Fruit fly (Drosophila melanogaster): ENCODE results near the gene CG12379.
A peak's percentile ranks its signal among the peaks of the same experiment; 100 is the strongest.

The CG12379 gene

DNA sequence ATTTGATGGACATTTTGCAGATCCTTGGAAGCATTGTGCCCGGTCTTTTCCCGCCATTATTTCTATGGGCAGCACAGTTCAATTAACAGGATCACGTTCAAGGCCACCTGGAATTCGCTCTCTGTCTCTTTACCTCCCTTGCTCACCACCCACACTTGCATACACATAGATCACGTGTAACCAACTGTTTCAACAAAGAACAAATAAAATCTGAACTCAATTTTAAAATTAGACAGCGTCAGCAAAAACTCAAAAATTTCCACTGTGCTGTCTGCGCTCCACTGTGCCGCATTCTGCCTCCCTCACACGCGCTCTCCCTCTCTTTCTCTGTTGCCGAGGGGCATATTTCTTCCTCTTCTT is 24.2 kb downstream of the CG12379 start:
- TF ChIP-seq tj (GFP tag; optimal IDR thresholded peaks at IDR 0.05): peak; percentile 90
- TF ChIP-seq CG1620 (GFP tag; optimal IDR thresholded peaks at IDR 0.05): no peak
- no peak for TF ChIP-seq CG5204 (GFP tag; optimal IDR thresholded peaks at IDR 0.05)
- TF ChIP-seq toe (GFP tag; optimal IDR thresholded peaks at IDR 0.05): no peak
- TF ChIP-seq Crg-1 (GFP tag; optimal IDR thresholded peaks at IDR 0.05): no peak
- TF ChIP-seq CG12768 (GFP tag; optimal IDR thresholded peaks at IDR 0.05): no peak
- TF ChIP-seq Clk (GFP tag; optimal IDR thresholded peaks at IDR 0.05): no peak
- TF ChIP-seq ovo (GFP tag; optimal IDR thresholded peaks at IDR 0.05): no peak

DNA sequence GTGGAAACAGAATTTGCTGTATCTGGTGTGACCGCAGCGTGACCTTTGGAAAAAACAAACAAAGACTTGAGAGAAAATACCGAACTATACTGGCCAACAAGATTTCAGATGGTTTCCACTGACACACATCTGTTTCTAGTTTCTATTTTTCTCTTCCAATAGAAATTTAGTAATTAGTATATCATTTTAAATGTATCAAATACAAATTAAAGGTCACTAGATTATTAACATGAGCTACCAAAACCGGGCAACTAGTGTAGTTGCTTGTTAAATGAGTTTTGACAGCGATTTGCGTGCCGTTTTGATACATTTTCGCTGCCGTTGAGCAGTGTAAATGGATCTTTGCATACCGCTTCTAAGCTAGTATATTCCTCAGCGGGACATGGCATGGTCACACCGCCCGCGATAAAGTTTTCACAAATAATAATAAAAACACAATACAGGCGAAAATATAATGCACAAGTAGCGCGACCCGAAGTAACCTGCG is 30.0 kb downstream of the CG12379 start, which contains the start of the genes Pis and Hap40:
TSS of gene Pis (minus strand) at position 51 of the 487 bp plus-strand sequence.
TSS of gene Hap40 (plus strand) at position 406 of the 487 bp plus-strand sequence.
- TF ChIP-seq pad (GFP tag; optimal IDR thresholded peaks at IDR 0.05) (peak; percentile 58), toe (GFP tag; optimal IDR thresholded peaks at IDR 0.05) (peak; percentile 72), Hr96 (GFP tag; optimal IDR thresholded peaks at IDR 0.05) (no peak), cnc (optimal IDR thresholded peaks at IDR 0.05) (no peak), CG1620 (GFP tag; optimal IDR thresholded peaks at IDR 0.05) (peak; percentile 70), CG7101 (tag; optimal IDR thresholded peaks at IDR 0.05) (peak; percentile 73), CG14711 (tag; optimal IDR thresholded peaks at IDR 0.05) (peak; percentile 60), ovo (GFP tag; optimal IDR thresholded peaks at IDR 0.05) (no peak), CG7045 (GFP tag; optimal IDR thresholded peaks at IDR 0.05) (peak; percentile 53), bab1 (GFP tag; optimal IDR thresholded peaks at IDR 0.05) (peak; percentile 55), Crg-1 (GFP tag; optimal IDR thresholded peaks at IDR 0.05) (peak; percentile 61), CG11617 (GFP tag; optimal IDR thresholded peaks at IDR 0.05) (peak; percentile 66), Mnt (GFP tag; optimal IDR thresholded peaks at IDR 0.05) (peak; percentile 71), CG33017 (tag; optimal IDR thresholded peaks at IDR 0.05) (no peak), CG5204 (GFP tag; optimal IDR thresholded peaks at IDR 0.05) (no peak), kay (GFP tag; ENCODE audit: borderline replicate concordance) (no peak), cic (GFP tag; optimal IDR thresholded peaks at IDR 0.05) (no peak), tj (GFP tag; optimal IDR thresholded peaks at IDR 0.05) (peak; percentile 47), CG12768 (GFP tag; optimal IDR thresholded peaks at IDR 0.05) (peak; percentile 10), Clk (GFP tag; optimal IDR thresholded peaks at IDR 0.05) (no peak)

DNA sequence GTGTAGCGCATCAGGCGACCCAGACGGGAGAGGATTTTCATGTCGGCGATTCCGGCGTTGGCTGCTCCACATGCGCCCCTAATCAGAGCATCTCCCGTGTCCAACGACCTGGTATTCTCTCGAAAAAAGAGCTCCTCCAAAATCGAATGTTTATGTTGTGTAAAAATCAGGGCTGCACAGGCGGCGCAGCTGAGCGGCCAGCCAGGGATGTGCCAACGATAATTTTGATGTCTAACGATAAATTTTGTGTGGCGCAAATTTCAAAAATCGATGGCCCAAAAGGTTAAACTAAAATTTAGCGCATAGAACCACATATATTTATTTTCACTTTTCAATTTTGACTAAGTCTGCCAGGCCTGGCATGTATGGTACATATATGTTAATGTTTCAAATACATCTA is 32.7 kb downstream of the CG12379 start, which contains the start of gene CG9240:
TSS of gene CG9240 (minus strand) at position 213 of the 400 bp plus-strand sequence.
- TF ChIP-seq cnc (optimal IDR thresholded peaks at IDR 0.05): no peak
- peak; percentile 1 for TF ChIP-seq CG14711 (tag; optimal IDR thresholded peaks at IDR 0.05)
- TF ChIP-seq Mnt (GFP tag; optimal IDR thresholded peaks at IDR 0.05): peak; percentile 13
- no peak for TF ChIP-seq CG5204 (GFP tag; optimal IDR thresholded peaks at IDR 0.05)
- no peak for TF ChIP-seq ovo (GFP tag; optimal IDR thresholded peaks at IDR 0.05)
- no peak for TF ChIP-seq CG7045 (GFP tag; optimal IDR thresholded peaks at IDR 0.05)
- TF ChIP-seq cic (GFP tag; optimal IDR thresholded peaks at IDR 0.05): no peak
- peak; percentile 64 for TF ChIP-seq bab1 (GFP tag; optimal IDR thresholded peaks at IDR 0.05)
- TF ChIP-seq CG7101 (tag; optimal IDR thresholded peaks at IDR 0.05): no peak
- TF ChIP-seq Crg-1 (GFP tag; optimal IDR thresholded peaks at IDR 0.05): no peak
- TF ChIP-seq Hr96 (GFP tag; optimal IDR thresholded peaks at IDR 0.05): no peak
- TF ChIP-seq CG11617 (GFP tag; optimal IDR thresholded peaks at IDR 0.05): no peak
- TF ChIP-seq CG33017 (tag; optimal IDR thresholded peaks at IDR 0.05): no peak
- TF ChIP-seq CG12768 (GFP tag; optimal IDR thresholded peaks at IDR 0.05): no peak

DNA sequence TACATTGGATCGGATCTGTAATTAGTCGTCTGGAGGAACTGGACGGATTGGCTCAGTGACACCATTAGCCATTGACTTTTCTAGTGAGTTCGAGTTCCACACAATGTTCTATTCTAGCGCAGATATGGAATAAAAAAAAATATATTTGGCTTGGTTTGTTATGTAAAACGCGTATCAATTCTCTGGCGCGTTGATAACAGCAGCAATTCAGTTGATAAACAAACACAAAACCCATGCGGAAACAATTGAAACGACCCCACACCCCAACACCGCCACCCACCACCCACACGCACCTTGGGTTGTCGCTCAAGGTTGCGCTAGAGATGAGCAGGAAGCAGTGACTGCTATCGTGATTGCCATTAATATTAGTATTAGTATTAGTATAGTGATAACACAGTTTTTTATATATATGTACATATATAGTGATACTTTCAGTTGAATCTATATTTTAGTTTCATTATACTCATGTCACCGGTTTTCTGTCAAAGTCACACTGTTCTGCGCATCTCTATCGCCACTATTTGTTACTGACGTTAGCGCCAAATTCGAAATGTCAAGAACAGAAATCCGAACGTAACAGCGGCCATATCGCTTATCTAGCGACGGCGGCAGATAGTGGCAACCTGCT is 36.1 kb downstream of the CG12379 start:
- TF ChIP-seq Mnt (GFP tag; optimal IDR thresholded peaks at IDR 0.05) (peak; percentile 91), CG7045 (GFP tag; optimal IDR thresholded peaks at IDR 0.05) (peak; percentile 85), CG11617 (GFP tag; optimal IDR thresholded peaks at IDR 0.05) (peak; percentile 91), CG33017 (tag; optimal IDR thresholded peaks at IDR 0.05) (peak; percentile 90), ovo (GFP tag; optimal IDR thresholded peaks at IDR 0.05) (peak; percentile 76), toe (GFP tag; optimal IDR thresholded peaks at IDR 0.05) (no peak), bab1 (GFP tag; optimal IDR thresholded peaks at IDR 0.05) (peak; percentile 96), cnc (optimal IDR thresholded peaks at IDR 0.05) (no peak), CG5204 (GFP tag; optimal IDR thresholded peaks at IDR 0.05) (peak; percentile 61), pad (GFP tag; optimal IDR thresholded peaks at IDR 0.05) (peak; percentile 83), CG1620 (GFP tag; optimal IDR thresholded peaks at IDR 0.05) (peak; percentile 81), CG14711 (tag; optimal IDR thresholded peaks at IDR 0.05) (peak; percentile 95), CG12768 (GFP tag; optimal IDR thresholded peaks at IDR 0.05) (peak; percentile 73), CG7101 (tag; optimal IDR thresholded peaks at IDR 0.05) (peak; percentile 96), Hr96 (GFP tag; optimal IDR thresholded peaks at IDR 0.05) (no peak), tj (GFP tag; optimal IDR thresholded peaks at IDR 0.05) (peak; percentile 73), kay (GFP tag; ENCODE audit: borderline replicate concordance) (no peak), Clk (GFP tag; optimal IDR thresholded peaks at IDR 0.05) (peak; percentile 59), Crg-1 (GFP tag; optimal IDR thresholded peaks at IDR 0.05) (peak; percentile 75), cic (GFP tag; optimal IDR thresholded peaks at IDR 0.05) (peak; percentile 80)

DNA sequence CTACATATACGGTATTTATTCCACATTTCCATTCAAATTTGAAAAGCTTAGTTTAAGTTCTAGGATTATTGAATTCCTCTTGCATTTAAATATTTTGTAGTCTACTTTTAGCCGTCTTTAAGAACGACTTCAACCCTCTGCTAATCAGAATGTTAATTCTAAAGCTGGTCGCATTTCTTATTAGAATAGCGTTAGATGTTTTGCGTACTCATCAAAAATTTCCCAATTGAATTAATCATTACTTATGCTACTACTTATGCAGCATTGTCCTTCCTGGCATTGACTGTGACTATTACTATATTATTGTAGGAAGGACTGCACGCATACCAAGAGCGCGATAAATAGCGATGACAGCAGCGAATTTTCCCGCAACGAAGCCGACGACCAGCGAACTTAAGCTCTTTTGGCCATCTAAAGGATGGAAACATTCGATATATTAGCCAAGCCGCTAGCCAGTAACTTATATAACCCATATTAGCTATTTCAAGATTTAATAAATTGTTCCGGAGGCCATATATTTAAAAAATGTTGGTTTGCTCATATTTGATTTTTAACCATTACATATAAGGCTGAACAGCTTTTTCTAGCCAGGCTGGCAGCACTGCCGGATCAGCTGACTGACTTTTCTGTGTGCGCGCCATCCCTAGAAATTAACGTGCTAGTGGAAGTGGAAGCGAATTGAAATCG is 36.8 kb downstream of the CG12379 start, which contains the start of gene CG8128:
TSS of gene CG8128 (plus strand) at position 641 of the 687 bp plus-strand sequence.
- TF ChIP-seq CG12768 (GFP tag; optimal IDR thresholded peaks at IDR 0.05): no peak
- peak; percentile 33 for TF ChIP-seq CG5204 (GFP tag; optimal IDR thresholded peaks at IDR 0.05)
- peak; percentile 57 for TF ChIP-seq tj (GFP tag; optimal IDR thresholded peaks at IDR 0.05)
- TF ChIP-seq Crg-1 (GFP tag; optimal IDR thresholded peaks at IDR 0.05): no peak
- peak; percentile 16 for TF ChIP-seq ovo (GFP tag; optimal IDR thresholded peaks at IDR 0.05)
- TF ChIP-seq toe (GFP tag; optimal IDR thresholded peaks at IDR 0.05): peak; percentile 57
- TF ChIP-seq CG1620 (GFP tag; optimal IDR thresholded peaks at IDR 0.05): peak; percentile 35

Measured in whole organism, adult.